Worm (Caenorhabditis elegans): Measurements from ENCODE around the gene F10E9.5.

DNA sequence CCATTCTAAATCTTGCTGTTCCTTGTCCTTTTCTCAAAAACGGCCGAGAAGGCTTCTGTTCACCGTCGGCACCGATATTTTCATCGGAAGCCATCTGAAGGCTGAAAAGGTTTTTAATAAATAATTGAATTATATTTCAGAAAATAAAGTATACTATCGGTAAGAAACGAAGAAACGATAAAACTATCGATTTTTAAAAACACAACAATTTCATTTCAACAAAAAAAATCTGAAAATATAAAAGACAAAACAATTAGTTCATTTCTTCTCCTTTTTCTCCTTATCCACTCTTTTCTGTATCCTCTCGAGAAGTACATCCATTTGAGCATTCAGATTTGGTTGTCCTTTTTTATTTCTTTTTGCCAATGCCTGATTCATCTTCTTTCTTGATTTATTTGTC is 11.1 kb downstream of the F10E9.5 start, which contains the start of gene sas-4:
- TF ChIP-seq snpc-4 (tag; optimal IDR thresholded peaks at IDR 0.05) (no peak), ztf-11 (tag; optimal IDR thresholded peaks at IDR 0.05) (no peak), nhr-77 (tag; optimal IDR thresholded peaks at IDR 0.05) (no peak), egl-27 (tag; optimal IDR thresholded peaks at IDR 0.05) (no peak)
